Worm (Caenorhabditis elegans) whole organism, young adult: ENCODE measurements around the gene mltn-8.

Experiments
- F22D6.2 ChIP-seq: sonication (generic microtip); optimal IDR thresholded peaks from 2 replicates; lab custom pipeline; 2016; ENCODE audit warnings: mild to moderate bottlenecking, missing genetic modification characterization, missing compliant biosample characterization
- F57A8.1 ChIP-seq: fragments of 200-800 bp; sonication (Bioruptor generic); optimal IDR thresholded peaks from 2 replicates; lab custom pipeline; 2018; ENCODE audit warnings: mild to moderate bottlenecking, missing genetic modification characterization, moderate library complexity, missing compliant biosample characterization
- T07F8.4 ChIP-seq: sonication (generic microtip); optimal IDR thresholded peaks from 2 replicates; lab custom pipeline; 2016; ENCODE audit warnings: mild to moderate bottlenecking, missing genetic modification characterization, moderate library complexity, missing compliant biosample characterization
- Y95B8A.8 ChIP-seq: fragments of 200-800 bp; sonication (Bioruptor generic); IDR thresholded peaks from 2 replicates; pipeline ENCODE4 v1.3.6; 2022; ENCODE audit warnings: missing genetic modification reagents, missing genetic modification characterization, missing compliant biosample characterization
- cebp-2 ChIP-seq: fragments of 200-800 bp; sonication (Bioruptor generic); IDR thresholded peaks from 2 replicates; pipeline ENCODE4 v1.3.6; 2022; ENCODE audit warnings: missing genetic modification characterization, missing compliant biosample characterization
- ceh-40 ChIP-seq: fragments of 200-800 bp; sonication (Bioruptor generic); IDR thresholded peaks from 2 replicates; pipeline ENCODE4 v1.3.6; 2022; ENCODE audit warnings: missing genetic modification characterization, missing compliant biosample characterization
- fkh-3 ChIP-seq: sonication (generic microtip); optimal IDR thresholded peaks from 2 replicates; lab custom pipeline; 2016; ENCODE audit warnings: mild to moderate bottlenecking, missing genetic modification characterization, missing compliant biosample characterization
- let-607 ChIP-seq, 2 experiments: fragments of 200-800 bp in 1 of 2; sonication (Bioruptor generic) in 1 of 2; sonication (generic microtip) in 1 of 2; optimal IDR thresholded peaks; 2 replicates each; lab custom pipeline; 2016 to 2018; ENCODE audit warnings: mild to moderate bottlenecking in 2 of 2, missing compliant biosample characterization in 2 of 2, missing genetic modification characterization in 2 of 2, moderate library complexity in 2 of 2, missing genotype in 1 of 2
- lin-40 ChIP-seq: sonication (generic microtip); optimal IDR thresholded peaks from 2 replicates; lab custom pipeline; 2016; ENCODE audit warnings: missing genetic modification characterization, mild to moderate bottlenecking, missing compliant biosample characterization, missing genotype, missing genetic modification reagents
- nfyb-1 ChIP-seq: fragments of 200-800 bp; sonication (Bioruptor generic); IDR thresholded peaks from 2 replicates; pipeline ENCODE4 v1.3.6; 2022; ENCODE audit warnings: missing genetic modification reagents, missing genetic modification characterization, missing compliant biosample characterization
- sdz-38 ChIP-seq: sonication (generic microtip); optimal IDR thresholded peaks from 2 replicates; lab custom pipeline; 2016; ENCODE audit warnings: missing genotype, missing genetic modification characterization, missing compliant biosample characterization
- sea-2 ChIP-seq: fragments of 200-800 bp; sonication (Bioruptor generic); IDR thresholded peaks from 2 replicates; pipeline ENCODE4 v1.3.6; 2022; ENCODE audit warnings: missing genetic modification characterization, missing compliant biosample characterization

ce11 chrV:381227-381950 is 1.3 kb upstream of the mltn-8 start, which contains the start of gene ZK6.8:
- TF ChIP-seq let-607 (tag; optimal IDR thresholded peaks at IDR 0.05; lab: Kevin White, UChicago) (no peak), cebp-2 (GFP tag; lab: Robert Waterston, UW) (no peak), fkh-3 (tag; lab: Kevin White, UChicago) (no peak), sea-2 (GFP tag; lab: Robert Waterston, UW) (no peak), F22D6.2 (tag; lab: Kevin White, UChicago) (peak; percentile 19), lin-40 (tag; lab: Kevin White, UChicago) (peak; percentile 48), Y95B8A.8 (no peak), F57A8.1 (no peak), sdz-38 (no peak), ceh-40 (GFP tag; lab: Robert Waterston, UW) (no peak), T07F8.4 (tag; lab: Kevin White, UChicago) (no peak), nfyb-1 (GFP tag; lab: Robert Waterston, UW) (no peak)
